Fruit fly (Drosophila melanogaster): ENCODE results near the gene Gs1.

DNA sequence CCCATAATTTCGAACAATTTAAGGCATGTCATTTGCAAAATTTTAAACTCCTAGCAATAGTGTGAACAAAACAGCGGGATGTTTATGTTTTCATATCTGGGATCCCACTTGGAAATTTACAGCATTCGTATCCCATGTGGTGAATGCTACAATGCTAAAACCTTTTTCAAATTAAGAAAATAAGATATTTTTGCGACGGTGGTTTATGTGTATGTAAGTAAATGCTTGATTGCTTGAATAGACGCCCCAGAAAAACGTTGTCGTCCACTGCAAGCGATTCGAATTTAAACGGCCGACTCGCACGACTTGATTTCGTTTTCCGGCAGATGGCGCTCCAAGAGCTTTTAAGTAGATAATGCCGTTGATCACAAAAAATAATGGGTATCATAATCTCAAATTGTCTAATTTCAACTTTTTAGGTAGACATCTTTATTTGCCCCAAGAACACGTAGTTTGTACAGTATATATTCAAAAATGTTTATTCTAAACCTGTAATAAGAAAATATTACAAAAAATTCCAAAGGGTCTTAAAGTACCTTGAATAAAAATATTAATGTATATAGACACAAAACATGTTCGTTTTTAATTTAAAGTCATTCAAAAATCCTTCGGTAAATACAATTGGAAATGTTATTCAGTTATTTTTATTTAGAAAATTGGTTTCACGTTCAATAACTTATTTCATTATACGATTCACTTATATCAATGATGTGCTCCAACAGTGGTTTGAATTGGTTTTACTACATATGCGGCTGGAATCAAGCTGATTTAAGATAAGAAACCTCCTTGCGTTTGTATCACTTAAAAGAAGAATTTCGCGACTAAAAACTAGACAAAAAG is 9.5 kb upstream of the Gs1 start:
- TF ChIP-seq Hr39 (GFP tag; optimal IDR thresholded peaks at IDR 0.05) (no peak), OdsH (GFP tag; optimal IDR thresholded peaks at IDR 0.05) (no peak), achi (GFP tag; optimal IDR thresholded peaks at IDR 0.05) (no peak), Blimp-1 (GFP tag; optimal IDR thresholded peaks at IDR 0.05) (no peak), Lpt (GFP tag; optimal IDR thresholded peaks at IDR 0.05) (no peak), Ets96B (tag; optimal IDR thresholded peaks at IDR 0.05) (no peak), spab (GFP tag; optimal IDR thresholded peaks at IDR 0.05) (no peak), Eip75B (GFP tag; optimal IDR thresholded peaks at IDR 0.05) (no peak), CG6276 (GFP tag; optimal IDR thresholded peaks at IDR 0.05) (no peak), Hr38 (GFP tag; optimal IDR thresholded peaks at IDR 0.05) (no peak), CG9139 (GFP tag; optimal IDR thresholded peaks at IDR 0.05) (no peak), CG3032 (tag; optimal IDR thresholded peaks at IDR 0.05) (no peak), CG6792 (GFP tag; optimal IDR thresholded peaks at IDR 0.05) (no peak), CG16779 (tag; optimal IDR thresholded peaks at IDR 0.05) (no peak)
